Worm (Caenorhabditis elegans) whole organism, young adult: ENCODE results near the gene T27E7.4.

ENCODE experiments used
- F49E8.2 ChIP-seq: sonication (generic microtip); optimal IDR thresholded peaks from 3 replicates; lab custom pipeline; 2017; ENCODE audit warnings: missing genetic modification characterization, mild to moderate bottlenecking, missing compliant biosample characterization, antibody characterized with exemption, moderate library complexity; ENCODE audit not compliant: insufficient read depth
- ama-1 ChIP-seq, 3 experiments: fragments of 150-350 bp in 1 of 3; sonication (generic microtip) in 2 of 3; optimal IDR thresholded peaks; 2 replicates each; lab custom pipeline; 2014 to 2018; ENCODE audit warnings: missing biosample characterization in 2 of 3, missing genetic modification characterization in 2 of 3, missing genetic modification reagents in 2 of 3
- aptf-3 ChIP-seq: fragments of 200-800 bp; sonication (Bioruptor generic); IDR thresholded peaks from 2 replicates; pipeline ENCODE4 v1.3.6; 2022; ENCODE audit warnings: missing genetic modification characterization, missing compliant biosample characterization
- ceh-40 ChIP-seq: fragments of 200-800 bp; sonication (Bioruptor generic); IDR thresholded peaks from 2 replicates; pipeline ENCODE4 v1.3.6; 2022; ENCODE audit warnings: missing genetic modification characterization, missing compliant biosample characterization
- ets-4 ChIP-seq: fragments of 200-800 bp; sonication (Bioruptor generic); optimal IDR thresholded peaks from 2 replicates; lab custom pipeline; 2018; ENCODE audit warnings: mild to moderate bottlenecking, missing genetic modification characterization, missing compliant biosample characterization
- lin-35 ChIP-seq, 3 experiments: fragments of 150-350 bp in 2 of 3; sonication (generic microtip) in 1 of 3; optimal IDR thresholded peaks; 2 replicates each; lab custom pipeline; 2014 to 2018; ENCODE audit warnings: missing biosample characterization in 3 of 3, missing genetic modification characterization in 3 of 3, missing genetic modification reagents in 3 of 3
- nfya-1 ChIP-seq: sonication (generic microtip); optimal IDR thresholded peaks from 2 replicates; lab custom pipeline; 2017; ENCODE audit warnings: antibody characterized with exemption, missing compliant biosample characterization, missing genetic modification characterization, borderline replicate concordance; ENCODE audit not compliant: insufficient read depth
- nhr-120 ChIP-seq: fragments of 200-800 bp; sonication (Bioruptor generic); IDR thresholded peaks from 2 replicates; pipeline ENCODE4 v1.3.6; 2022; ENCODE audit warnings: missing genetic modification characterization, missing compliant biosample characterization
- snpc-4 ChIP-seq, 5 experiments: fragments of 150-350 bp in 1 of 5; sonication (generic microtip) in 4 of 5; optimal IDR thresholded peaks; 2 replicates each; lab custom pipeline; 2014 to 2018; ENCODE audit warnings: missing genetic modification characterization in 5 of 5, missing biosample characterization in 3 of 5, antibody characterized with exemption in 2 of 5, mild to moderate bottlenecking in 2 of 5, missing compliant biosample characterization in 2 of 5, missing genotype in 2 of 5, moderate library complexity in 2 of 5, missing genetic modification reagents in 1 of 5
- unc-62 ChIP-seq: fragments of 150-350 bp; optimal IDR thresholded peaks from 2 replicates; lab custom pipeline; 2014; ENCODE audit warnings: missing biosample characterization, missing genetic modification reagents, missing genetic modification characterization
- zim-3 ChIP-seq: sonication (generic microtip); optimal IDR thresholded peaks from 2 replicates; lab custom pipeline; 2017; ENCODE audit warnings: mild to moderate bottlenecking, missing genetic modification characterization, moderate library complexity, missing compliant biosample characterization
- ztf-26 ChIP-seq: sonication (generic microtip); optimal IDR thresholded peaks from 2 replicates; lab custom pipeline; 2017; ENCODE audit warnings: missing genetic modification characterization, missing compliant biosample characterization
- ztf-3 ChIP-seq: fragments of 200-800 bp; sonication (Bioruptor generic); optimal IDR thresholded peaks from 2 replicates; lab custom pipeline; 2018; ENCODE audit warnings: mild to moderate bottlenecking, missing genetic modification characterization, missing compliant biosample characterization

- no peak for TF ChIP-seq nfya-1 (tag; lab: Kevin White, UChicago)
- no peak for TF ChIP-seq ama-1 (optimal IDR thresholded peaks at IDR 0.05; lab: Kevin White, UChicago)
- no peak for TF ChIP-seq ama-1 (GFP tag; optimal IDR thresholded peaks at IDR 0.05; lab: Kevin White, UChicago)
- TF ChIP-seq snpc-4 (GFP tag; optimal IDR thresholded peaks at IDR 0.05; lab: Kevin White, UChicago): no peak
- no peak for TF ChIP-seq snpc-4 (tag; optimal IDR thresholded peaks at IDR 0.05; lab: Kevin White, UChicago)
- no peak for TF ChIP-seq ets-4 (GFP tag; lab: Kevin White, UChicago)
- no peak for TF ChIP-seq aptf-3 (GFP tag; lab: Robert Waterston, UW)
- no peak for TF ChIP-seq nhr-120 (GFP tag; lab: Robert Waterston, UW)
- TF ChIP-seq zim-3 (tag; lab: Kevin White, UChicago): no peak
- TF ChIP-seq ztf-26 (tag; lab: Kevin White, UChicago): no peak
- TF ChIP-seq unc-62: no peak
- no peak for TF ChIP-seq lin-35 (GFP tag; optimal IDR thresholded peaks at IDR 0.05; lab: Kevin White, UChicago)
- no peak for TF ChIP-seq ceh-40
- TF ChIP-seq F49E8.2: no peak
- TF ChIP-seq ztf-3: no peak
Measured at ce11 chrIV:14519423-14519822, 15.4 kb downstream of the T27E7.4 start, which contains the start of the genes Y57G11A.2 and T27E7.1.
